Fruit fly (Drosophila melanogaster) Kc167 (cell line): ENCODE data around the gene sinu.

ENCODE experiments used
- Myc ChIP-seq: fragments of >200 bp; optimal IDR thresholded peaks from 2 replicates; lab custom pipeline; 2017; ENCODE audit warnings: missing external identifiers
- Sin3A ChIP-seq: fragments of >200 bp; optimal IDR thresholded peaks from 2 replicates; lab custom pipeline; 2018; ENCODE audit warnings: missing external identifiers
- h ChIP-seq: fragments of >200 bp; optimal IDR thresholded peaks from 3 replicates; lab custom pipeline; 2018; ENCODE audit warnings: missing external identifiers
- insv ChIP-seq: fragments of >200 bp; optimal IDR thresholded peaks from 3 replicates; lab custom pipeline; 2018; ENCODE audit warnings: missing external identifiers
- psq ChIP-seq: fragments of >200 bp; optimal IDR thresholded peaks from 2 replicates; lab custom pipeline; 2017; ENCODE audit warnings: missing external identifiers
- ttk ChIP-seq: sonication (Bioruptor generic); optimal IDR thresholded peaks from 2 replicates; lab custom pipeline; 2017; ENCODE audit warnings: missing external identifiers

DNA sequence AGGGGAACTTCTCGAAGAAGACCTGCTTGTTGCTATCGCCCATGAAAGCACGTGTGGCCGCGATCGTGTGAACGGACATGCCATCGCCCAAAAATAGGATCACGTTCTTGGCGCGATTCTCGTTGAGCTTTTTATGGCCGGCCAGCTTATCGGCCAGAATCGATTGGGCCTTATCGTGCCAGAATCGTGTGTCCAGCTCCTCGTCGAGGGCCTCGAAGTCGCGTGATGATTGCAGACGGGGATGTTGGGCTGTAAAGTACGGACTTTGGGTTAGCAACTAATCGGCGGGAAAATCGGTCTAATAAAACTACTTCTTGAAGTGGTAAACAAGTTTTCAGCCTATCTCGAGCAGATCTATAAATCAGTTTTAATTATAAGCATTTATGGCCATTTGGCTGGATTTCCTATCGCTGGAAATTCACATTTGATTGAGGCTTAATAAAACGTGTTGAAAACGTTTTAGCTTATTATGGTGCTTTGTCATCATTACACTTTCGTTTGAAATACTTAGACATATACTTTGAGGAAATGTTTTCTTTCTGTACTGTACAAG, 32.8 kb upstream of the sinu start:
- TF ChIP-seq Sin3A (lab: Kevin White, UChicago) (no peak), h (lab: Kevin White, UChicago) (no peak), ttk (lab: Kevin White, UChicago) (no peak), insv (lab: Kevin White, UChicago) (no peak), psq (lab: Kevin White, UChicago) (no peak), Myc (lab: Kevin White, UChicago) (no peak)
